Fruit fly (Drosophila melanogaster): ENCODE measurements around the gene Spn.

- TF ChIP-seq insv (optimal IDR thresholded peaks at IDR 0.05): no peak
- no peak for TF ChIP-seq psq (optimal IDR thresholded peaks at IDR 0.05)
These were observed 24.6 kb upstream of the Spn start for dm6 chr3L:2578737-2579136.

Data from Kc167 (cell line).